Worm (Caenorhabditis elegans): ENCODE results near the gene C33G3.4.

The C33G3.4 gene

DNA sequence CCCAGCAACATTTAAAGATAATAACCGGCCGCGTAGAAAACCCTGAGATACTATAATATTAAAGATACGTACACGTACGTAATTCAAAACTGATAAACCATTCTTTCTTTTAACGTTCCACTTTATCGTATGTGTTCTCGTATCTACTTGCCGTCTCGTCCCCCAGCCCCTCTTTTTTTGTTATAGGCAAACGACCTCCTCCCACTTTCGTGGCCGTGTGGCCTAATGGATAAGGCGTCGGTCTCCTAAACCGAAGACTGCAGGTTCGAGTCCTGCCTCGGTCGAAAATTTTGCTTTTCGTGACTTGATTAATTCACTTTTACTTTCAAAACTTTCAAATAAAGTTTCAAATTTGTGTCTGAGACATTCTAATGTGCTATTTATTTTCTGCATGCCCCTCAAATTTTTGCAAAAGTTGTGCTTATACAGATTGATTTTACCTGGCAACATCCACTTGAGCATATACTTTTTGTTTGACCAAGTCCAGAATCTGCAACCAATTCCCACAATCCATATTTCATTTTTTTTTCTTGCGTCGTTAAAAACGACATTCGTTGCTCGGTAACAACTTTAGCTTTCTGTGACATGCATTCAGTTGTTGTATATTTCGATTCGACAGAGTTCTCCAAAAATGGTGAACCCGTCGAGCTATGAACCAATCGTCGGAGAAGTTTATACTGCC lies 44.7 kb downstream of the C33G3.4 start, which contains the start of gene F28H6.7 (continued):
- peak; percentile 39 for TF ChIP-seq rnt-1 (tag; optimal IDR thresholded peaks at IDR 0.05)
- no peak for TF ChIP-seq snpc-4 (tag; optimal IDR thresholded peaks at IDR 0.05)
- TF ChIP-seq ztf-11 (tag; optimal IDR thresholded peaks at IDR 0.05) = peak in 1 of 2 experiments; percentile 8
- TF ChIP-seq vab-15 (tag; optimal IDR thresholded peaks at IDR 0.05) = no peak
- TF ChIP-seq sox-4 (tag; optimal IDR thresholded peaks at IDR 0.05) = no peak
- no peak for TF ChIP-seq ceh-90 (tag; optimal IDR thresholded peaks at IDR 0.05)
- TF ChIP-seq lsy-2 (tag; optimal IDR thresholded peaks at IDR 0.05) = no peak
- no peak for TF ChIP-seq alr-1 (tag; optimal IDR thresholded peaks at IDR 0.05; ENCODE audit: borderline replicate concordance)
- no peak for TF ChIP-seq nhr-237 (tag; optimal IDR thresholded peaks at IDR 0.05)
- TF ChIP-seq unc-86 (tag; optimal IDR thresholded peaks at IDR 0.05) = no peak
- no peak for TF ChIP-seq zag-1 (tag; optimal IDR thresholded peaks at IDR 0.05)
- TF ChIP-seq dpl-1 (GFP tag; optimal IDR thresholded peaks at IDR 0.05) = peak in 2 of 3 experiments; percentile 4 to 15
- TF ChIP-seq sptf-1 (tag; optimal IDR thresholded peaks at IDR 0.05) = no peak

DNA sequence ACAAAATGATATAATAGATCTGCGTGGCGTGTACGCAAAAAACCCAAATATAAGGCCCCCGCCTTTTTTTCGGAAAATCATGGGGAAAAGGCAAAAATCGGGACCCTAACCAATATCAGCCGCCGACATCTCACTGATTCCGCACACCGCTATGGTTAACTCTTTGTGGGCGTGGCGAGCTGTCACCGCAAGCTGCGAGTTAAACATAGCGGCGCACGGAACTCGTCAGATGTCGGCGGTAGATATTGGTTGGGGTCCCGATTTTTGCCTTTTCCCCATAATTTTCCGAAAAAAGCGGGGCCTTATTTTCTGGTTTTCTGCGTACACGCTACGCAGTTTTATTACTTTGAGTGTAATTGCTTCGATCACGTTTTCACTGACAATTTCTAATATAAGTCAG lies 47.8 kb downstream of the C33G3.4 start:
- TF ChIP-seq unc-30 (tag; optimal IDR thresholded peaks at IDR 0.05) (no peak), aly-2 (tag; optimal IDR thresholded peaks at IDR 0.05) (no peak), zag-1 (tag; optimal IDR thresholded peaks at IDR 0.05) (no peak), blmp-1 (tag; optimal IDR thresholded peaks at IDR 0.05) (no peak), ets-5 (GFP tag; IDR thresholded peaks at IDR 0.05) (0 out of 2 replicates have a peak, but pooled peaks have one; percentile 71), tbx-2 (tag; optimal IDR thresholded peaks at IDR 0.05) (no peak), F16B12.6 (tag; optimal IDR thresholded peaks at IDR 0.05) (no peak)

DNA sequence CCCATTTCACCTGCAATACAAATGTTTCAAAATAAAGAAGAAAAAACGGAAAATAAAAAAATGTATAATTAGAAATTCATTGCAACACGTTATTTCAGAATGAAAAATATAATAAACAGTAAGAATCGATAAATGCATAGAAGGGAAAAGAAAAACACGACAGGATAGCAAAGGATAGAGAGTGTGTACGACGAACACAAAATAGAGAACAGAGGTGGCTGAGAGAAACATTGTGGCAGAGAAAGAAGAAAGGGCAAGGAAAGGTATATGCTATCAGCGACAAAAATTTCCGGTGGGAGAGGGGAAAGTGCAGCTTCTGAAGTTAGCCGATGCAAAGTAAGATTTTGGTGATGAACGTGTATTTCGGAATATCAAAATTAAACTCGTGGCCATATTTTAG lies 54.9 kb downstream of the C33G3.4 start, which contains the start of gene F28H6.6:
Gene F28H6.6 (minus strand): TSS at position 10 of the 400 bp plus-strand sequence.
- no peak for TF ChIP-seq ceh-63 (GFP tag; optimal IDR thresholded peaks at IDR 0.05)
- TF ChIP-seq blmp-1 (tag; optimal IDR thresholded peaks at IDR 0.05) = peak; percentile 87

All from whole organism, L1 larva.